Worm (Caenorhabditis elegans): Measurements from ENCODE around the gene mec-3.

mec-3 gene

DNA sequence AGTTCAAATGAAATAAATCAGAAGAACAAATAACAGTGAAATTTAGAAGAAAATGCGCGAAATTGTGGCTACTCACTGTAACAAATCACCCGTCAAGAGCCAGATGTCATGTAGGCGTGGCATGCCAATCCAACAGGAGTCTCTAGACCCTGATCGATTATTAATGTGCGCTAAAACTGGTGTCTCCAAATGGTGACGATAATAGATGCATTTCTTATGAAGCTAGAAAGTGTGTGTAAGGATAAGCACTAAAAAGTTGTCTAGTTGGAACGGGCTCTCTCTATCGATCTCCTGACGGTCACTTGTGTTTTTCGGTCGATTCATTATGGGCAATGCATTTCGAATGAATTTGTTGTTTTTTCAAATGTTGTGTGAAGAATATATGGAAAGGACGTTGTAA, at the start of gene mec-3:
Gene mec-3, minus strand, starts transcription at position 101 of the 400 bp plus-strand sequence.
- TF ChIP-seq ama-1 (optimal IDR thresholded peaks at IDR 0.05) (no peak), hmbx-1 (tag; optimal IDR thresholded peaks at IDR 0.05) (no peak), tbx-11 (GFP tag; IDR thresholded peaks at IDR 0.05) (no peak), aly-1 (tag; optimal IDR thresholded peaks at IDR 0.05) (no peak), ets-7 (tag; optimal IDR thresholded peaks at IDR 0.05) (no peak), ceh-13 (GFP tag; optimal IDR thresholded peaks at IDR 0.05) (no peak)

DNA sequence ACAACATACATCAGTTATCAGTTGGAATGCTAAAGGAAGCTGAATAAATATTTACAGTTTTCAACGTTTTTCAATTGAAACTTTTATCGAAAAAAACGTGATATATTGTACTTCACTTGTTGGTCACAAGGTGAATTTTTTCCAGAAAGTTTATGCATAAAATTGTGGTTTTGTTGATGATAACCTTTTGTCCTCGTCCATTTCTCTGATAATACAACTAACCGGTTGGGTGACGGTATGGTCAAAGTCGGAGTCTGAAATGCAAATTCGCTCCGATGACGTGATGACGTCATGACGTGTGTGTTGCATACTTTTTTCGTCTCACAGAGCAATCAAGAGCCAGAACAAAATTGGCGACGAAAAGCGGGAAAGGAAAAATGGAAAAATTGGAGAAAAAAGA, 49.8 kb upstream of the mec-3 start:
- no peak for TF ChIP-seq aly-1 (tag; optimal IDR thresholded peaks at IDR 0.05)
- no peak for TF ChIP-seq tra-4 (tag; optimal IDR thresholded peaks at IDR 0.05)
- no peak for TF ChIP-seq ceh-36 (tag; optimal IDR thresholded peaks at IDR 0.05)
- no peak for TF ChIP-seq F13C5.2 (tag; optimal IDR thresholded peaks at IDR 0.05)
- no peak for TF ChIP-seq flt-1 (GFP tag; IDR thresholded peaks at IDR 0.05)

DNA sequence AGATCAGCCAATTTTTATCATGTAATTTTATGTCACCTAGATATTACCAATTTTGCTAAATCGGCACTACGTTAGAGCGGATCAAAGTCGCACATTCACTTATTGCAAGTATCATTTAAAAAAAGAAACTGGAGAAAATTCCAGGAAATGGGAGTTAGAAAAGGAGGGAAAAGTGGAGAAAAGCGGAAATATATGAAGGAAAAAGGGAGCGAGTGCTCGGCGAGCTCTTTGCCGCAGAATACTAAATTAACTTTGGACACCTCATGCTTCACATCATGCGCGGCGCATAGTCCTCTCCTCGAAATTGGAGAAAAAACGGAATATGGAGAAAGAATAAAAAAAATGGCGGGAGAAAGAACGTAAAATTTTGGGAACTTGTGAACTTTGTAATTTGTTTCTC, 45.9 kb upstream of the mec-3 start:
- TF ChIP-seq F13C5.2 (tag; optimal IDR thresholded peaks at IDR 0.05) (no peak), hmbx-1 (tag; optimal IDR thresholded peaks at IDR 0.05) (no peak), pes-1 (GFP tag; IDR thresholded peaks at IDR 0.05) (no peak), scrt-1 (GFP tag; IDR thresholded peaks at IDR 0.05) (no peak), sea-1 (GFP tag; conservative IDR thresholded peaks at IDR 0.05) (no peak), B0310.2 (tag; optimal IDR thresholded peaks at IDR 0.05) (no peak), tbx-11 (GFP tag; IDR thresholded peaks at IDR 0.05) (no peak), ama-1 (optimal IDR thresholded peaks at IDR 0.05) (no peak), ceh-13 (GFP tag; optimal IDR thresholded peaks at IDR 0.05) (no peak), ets-7 (tag; optimal IDR thresholded peaks at IDR 0.05) (no peak), hnd-1 (tag; optimal IDR thresholded peaks at IDR 0.05) (no peak), tbx-37 (GFP tag; conservative IDR thresholded peaks at IDR 0.05) (no peak)

DNA sequence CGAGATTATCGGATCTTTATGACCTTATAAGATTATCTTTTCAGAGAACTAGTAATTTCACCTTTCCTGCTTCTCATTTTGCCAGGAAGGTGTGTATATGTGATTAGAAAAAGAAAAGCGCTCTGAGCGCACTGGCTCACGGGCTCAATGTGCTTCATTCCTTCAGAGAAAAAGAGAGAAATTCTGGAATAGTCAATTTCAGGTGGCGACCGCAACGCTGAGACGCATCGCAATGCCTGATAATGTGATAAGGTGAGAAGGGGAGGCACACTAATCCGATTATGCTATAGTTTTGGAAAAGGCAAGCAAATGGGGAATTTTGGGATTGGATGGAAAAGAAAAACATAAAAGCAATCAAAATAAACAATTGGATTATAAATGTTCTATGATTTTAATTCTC, 44.3 kb upstream of the mec-3 start:
- no peak for TF ChIP-seq F13C5.2 (tag; optimal IDR thresholded peaks at IDR 0.05)
- no peak for TF ChIP-seq tbx-11 (GFP tag; IDR thresholded peaks at IDR 0.05)
- TF ChIP-seq ceh-13 (GFP tag; optimal IDR thresholded peaks at IDR 0.05): no peak
- no peak for TF ChIP-seq tbx-37 (GFP tag; conservative IDR thresholded peaks at IDR 0.05)
- TF ChIP-seq aly-1 (tag; optimal IDR thresholded peaks at IDR 0.05): no peak
- TF ChIP-seq hmbx-1 (tag; optimal IDR thresholded peaks at IDR 0.05): no peak
- no peak for TF ChIP-seq ceh-36 (tag; optimal IDR thresholded peaks at IDR 0.05)
- no peak for TF ChIP-seq flt-1 (GFP tag; IDR thresholded peaks at IDR 0.05)
- TF ChIP-seq ets-7 (tag; optimal IDR thresholded peaks at IDR 0.05): no peak
- no peak for TF ChIP-seq hmg-4 (GFP tag; optimal IDR thresholded peaks at IDR 0.05)
- TF ChIP-seq sea-1 (GFP tag; conservative IDR thresholded peaks at IDR 0.05): no peak
- TF ChIP-seq pes-1 (GFP tag; IDR thresholded peaks at IDR 0.05): no peak
- no peak for TF ChIP-seq B0310.2 (tag; optimal IDR thresholded peaks at IDR 0.05)

DNA sequence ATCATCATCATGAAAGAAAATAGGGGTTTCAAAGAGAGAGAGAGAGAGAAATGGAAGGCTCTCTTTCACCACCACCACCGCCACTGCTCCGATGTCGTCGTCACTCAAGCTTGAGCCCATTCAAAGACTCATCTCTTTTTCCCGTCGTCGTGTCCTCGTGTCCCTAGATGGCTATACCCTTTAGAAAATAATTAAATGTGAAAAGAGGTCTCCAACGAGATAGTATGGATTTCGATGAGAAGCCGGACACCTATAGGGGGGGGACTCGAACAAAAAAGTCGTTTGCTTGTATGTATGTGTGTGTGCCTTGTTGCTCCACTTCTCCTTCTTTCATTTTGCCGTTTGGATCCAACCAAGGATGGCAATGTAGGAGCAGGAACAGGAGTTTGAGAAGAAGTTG, 43.3 kb upstream of the mec-3 start:
- no peak for TF ChIP-seq F13C5.2 (tag; optimal IDR thresholded peaks at IDR 0.05)

DNA sequence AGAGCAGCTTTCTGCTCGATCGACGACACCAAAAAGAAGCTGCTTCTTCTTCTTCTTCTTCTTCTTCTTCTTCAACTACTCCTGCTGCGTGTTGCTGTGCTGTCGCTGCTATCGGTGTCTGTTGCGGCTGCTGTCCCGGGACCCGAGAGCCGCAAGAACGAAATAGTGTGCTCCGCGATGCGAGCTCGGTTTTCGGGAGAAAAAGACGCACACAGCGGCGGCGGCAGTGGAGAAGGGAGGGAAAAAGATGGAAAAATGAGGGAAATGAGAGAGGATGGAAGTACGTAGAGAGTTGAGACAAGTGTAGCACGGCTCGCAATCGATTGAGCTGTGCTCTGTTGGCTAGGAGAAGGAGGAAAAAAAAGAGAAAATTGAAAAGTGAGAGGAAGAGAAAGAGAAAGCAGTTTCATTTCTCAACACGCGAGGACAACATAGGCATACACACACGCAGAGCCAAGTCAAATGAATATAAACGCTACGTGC, 42.1 kb upstream of the mec-3 start:
- peak; percentile 49 for TF ChIP-seq F13C5.2 (tag; optimal IDR thresholded peaks at IDR 0.05)
- TF ChIP-seq ceh-36 (tag; optimal IDR thresholded peaks at IDR 0.05): no peak
- TF ChIP-seq hmg-4 (GFP tag; optimal IDR thresholded peaks at IDR 0.05): peak; percentile 45

DNA sequence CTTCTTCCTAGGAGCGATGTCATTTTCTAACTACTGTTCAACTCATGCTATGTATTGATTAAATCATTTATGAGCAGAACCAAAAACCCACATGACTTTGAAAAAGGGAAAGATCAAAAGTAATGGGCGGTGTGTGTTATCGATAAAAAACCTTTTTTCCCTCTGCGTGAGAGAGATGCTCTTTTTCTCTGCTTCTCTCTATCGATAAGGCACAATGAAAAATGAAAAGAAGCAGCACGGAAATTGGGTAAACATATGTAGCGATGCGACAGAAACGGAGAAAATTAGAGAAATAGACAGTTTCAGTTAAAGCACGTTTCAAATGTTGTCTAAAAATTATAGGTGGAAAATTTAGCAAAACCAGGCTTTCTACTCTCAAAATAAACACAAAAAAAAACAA, 40.7 kb upstream of the mec-3 start:
- TF ChIP-seq tbx-37 (GFP tag; conservative IDR thresholded peaks at IDR 0.05) (no peak), ceh-36 (tag; optimal IDR thresholded peaks at IDR 0.05) (no peak), F13C5.2 (tag; optimal IDR thresholded peaks at IDR 0.05) (no peak)

DNA sequence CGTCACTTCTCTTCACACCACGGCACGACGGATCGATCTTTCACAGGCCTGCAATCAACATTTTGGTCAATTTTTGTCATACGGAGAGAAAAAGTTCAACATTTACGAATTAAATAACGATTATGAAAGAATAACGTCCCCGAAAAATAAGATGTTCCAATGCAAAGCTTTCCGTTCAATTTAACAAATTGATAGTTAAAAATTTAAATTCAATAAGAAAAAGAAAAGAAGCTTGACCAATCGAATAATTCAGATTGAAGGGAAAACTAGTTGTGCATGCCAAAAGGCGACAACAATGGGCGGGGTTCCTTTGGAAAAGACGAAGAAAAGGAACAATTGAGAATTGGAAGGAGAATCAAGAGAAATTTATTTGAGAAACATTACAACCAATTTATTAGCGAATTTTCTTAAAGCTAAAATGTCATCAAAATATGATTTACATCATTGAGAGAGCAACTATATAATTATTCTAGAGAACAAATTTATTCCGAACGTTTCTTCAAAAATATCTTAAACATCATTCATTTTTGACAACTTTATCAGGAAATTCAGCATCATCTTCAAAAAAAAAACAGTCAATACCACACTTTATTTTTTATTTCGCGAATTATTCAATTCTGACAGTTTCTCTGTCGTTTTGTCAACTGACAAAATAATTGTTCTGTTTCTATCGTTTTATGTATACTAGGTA, 40.0 kb upstream of the mec-3 start, which contains the start of gene tax-6:
Gene tax-6, minus strand, starts transcription at position 51 of the 691 bp plus-strand sequence.
- TF ChIP-seq aly-1 (tag; optimal IDR thresholded peaks at IDR 0.05) (no peak), tbx-37 (GFP tag; conservative IDR thresholded peaks at IDR 0.05) (no peak), hmg-4 (GFP tag; optimal IDR thresholded peaks at IDR 0.05) (no peak), hnd-1 (tag; optimal IDR thresholded peaks at IDR 0.05) (no peak), ceh-13 (GFP tag; optimal IDR thresholded peaks at IDR 0.05) (no peak), sea-1 (GFP tag; conservative IDR thresholded peaks at IDR 0.05) (no peak), scrt-1 (GFP tag; IDR thresholded peaks at IDR 0.05) (no peak), tra-4 (tag; optimal IDR thresholded peaks at IDR 0.05) (no peak), ets-7 (tag; optimal IDR thresholded peaks at IDR 0.05) (no peak)

DNA sequence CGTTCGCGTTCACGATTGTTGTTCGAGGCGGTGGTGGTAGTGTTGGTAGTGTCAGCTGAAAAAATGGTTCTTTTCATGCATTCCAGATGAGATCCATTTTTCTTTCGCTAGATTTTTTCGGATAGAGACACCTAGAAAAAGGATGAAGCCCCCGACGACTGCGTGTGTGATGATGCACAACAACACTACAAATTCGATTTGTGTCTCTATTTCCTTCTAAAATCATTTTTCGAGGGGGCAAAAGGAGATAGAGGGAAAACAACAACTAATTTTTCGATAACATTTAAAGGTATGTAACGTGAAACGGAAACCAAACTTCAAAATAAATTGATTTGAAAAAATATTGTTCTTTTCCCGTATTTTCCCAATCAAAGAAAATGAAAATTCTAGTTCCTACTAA, 38.8 kb upstream of the mec-3 start:
- TF ChIP-seq ceh-13 (GFP tag; optimal IDR thresholded peaks at IDR 0.05) (no peak), tra-4 (tag; optimal IDR thresholded peaks at IDR 0.05) (no peak), hmbx-1 (tag; optimal IDR thresholded peaks at IDR 0.05) (no peak), ets-7 (tag; optimal IDR thresholded peaks at IDR 0.05) (no peak), ama-1 (optimal IDR thresholded peaks at IDR 0.05) (no peak), hnd-1 (tag; optimal IDR thresholded peaks at IDR 0.05) (no peak), pes-1 (GFP tag; IDR thresholded peaks at IDR 0.05) (no peak), sea-1 (GFP tag; conservative IDR thresholded peaks at IDR 0.05) (no peak), hmg-4 (GFP tag; optimal IDR thresholded peaks at IDR 0.05) (no peak), flt-1 (GFP tag; IDR thresholded peaks at IDR 0.05) (no peak), B0310.2 (tag; optimal IDR thresholded peaks at IDR 0.05) (no peak), aly-1 (tag; optimal IDR thresholded peaks at IDR 0.05) (no peak), tbx-11 (GFP tag; IDR thresholded peaks at IDR 0.05) (no peak), F13C5.2 (tag; optimal IDR thresholded peaks at IDR 0.05) (no peak), scrt-1 (GFP tag; IDR thresholded peaks at IDR 0.05) (no peak), tbx-37 (GFP tag; conservative IDR thresholded peaks at IDR 0.05) (no peak), ceh-36 (tag; optimal IDR thresholded peaks at IDR 0.05) (no peak)
